Worm (Caenorhabditis elegans) whole organism, early embryonic: ENCODE results near the gene F29F11.20.

Experiments
- B0310.2 ChIP-seq: sonication (generic microtip); optimal IDR thresholded peaks from 2 replicates; lab custom pipeline; 2016; ENCODE audit warnings: mild to moderate bottlenecking, missing genetic modification characterization, missing compliant biosample characterization
- ceh-13 ChIP-seq: fragments of 200-800 bp; sonication (Bioruptor generic); optimal IDR thresholded peaks from 2 replicates; lab custom pipeline; 2018; ENCODE audit warnings: mild to moderate bottlenecking, missing genetic modification characterization, missing compliant biosample characterization

DNA sequence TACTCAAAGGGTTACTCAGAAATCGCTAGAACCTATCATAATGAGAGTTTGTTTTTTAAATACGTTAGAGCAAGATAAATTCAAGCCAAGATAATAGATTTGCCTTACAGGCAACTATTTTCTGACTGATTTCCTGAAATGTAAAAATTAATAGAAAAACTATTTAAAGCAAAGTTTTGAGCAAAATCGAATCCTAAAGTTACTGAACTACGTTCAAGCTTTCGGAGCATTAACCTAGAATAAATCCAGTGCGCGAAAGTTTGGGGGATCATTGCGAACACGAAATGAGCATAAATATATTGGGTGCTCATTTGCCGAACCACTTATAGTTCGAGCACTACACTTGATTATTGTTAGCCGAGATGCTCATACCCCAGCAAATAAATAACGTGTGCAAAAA is 16.1 kb upstream of the F29F11.20 start, which contains the start of gene ceh-22:
- TF ChIP-seq B0310.2 (no peak), ceh-13 (GFP tag; lab: Kevin White, UChicago) (no peak)
